Fruit fly (Drosophila melanogaster): ENCODE measurements around the gene CG42526.

The CG42526 gene

dm6 chr3L:9461670-9462246 lies 26.6 kb upstream of the CG42526 start (continued):
- no peak for TF ChIP-seq CG8924 (tag; optimal IDR thresholded peaks at IDR 0.05)
- peak; percentile 54 for TF ChIP-seq Sox102F (GFP tag; optimal IDR thresholded peaks at IDR 0.05)
- no peak for TF ChIP-seq tio (GFP tag; optimal IDR thresholded peaks at IDR 0.05)
- peak; percentile 11 for TF ChIP-seq twi (tag; optimal IDR thresholded peaks at IDR 0.05)
- TF ChIP-seq h (optimal IDR thresholded peaks at IDR 0.05): no peak
- TF ChIP-seq her (GFP tag; optimal IDR thresholded peaks at IDR 0.05): no peak
- TF ChIP-seq btn (GFP tag; optimal IDR thresholded peaks at IDR 0.05): no peak
- peak; percentile 35 for TF ChIP-seq Oli (tag; optimal IDR thresholded peaks at IDR 0.05)
- TF ChIP-seq CG3847 (GFP tag; IDR thresholded peaks at IDR 0.05): peak; percentile 28; the same call in 1 of the 2 replicates
- TF ChIP-seq CG17328 (GFP tag; IDR thresholded peaks at IDR 0.05): peak; percentile 65
- peak; percentile 27 for TF ChIP-seq CG7786 (GFP tag; optimal IDR thresholded peaks at IDR 0.05)
- TF ChIP-seq dysf (GFP tag; IDR thresholded peaks at IDR 0.05): peak; percentile 44; the same call in 1 of the 3 replicates
- no peak for TF ChIP-seq CG11456 (GFP tag; IDR thresholded peaks at IDR 0.05)
- TF ChIP-seq CG12219 (GFP tag; optimal IDR thresholded peaks at IDR 0.05): peak; percentile 18
- TF ChIP-seq gt (GFP tag; IDR thresholded peaks at IDR 0.05): no peak
- no peak for TF ChIP-seq dimm (GFP tag; IDR thresholded peaks at IDR 0.05)
- peak; percentile 10 for TF ChIP-seq CG17802 (tag; optimal IDR thresholded peaks at IDR 0.05)
- TF ChIP-seq CG8765 (GFP tag; IDR thresholded peaks at IDR 0.05): 0 out of 2 replicates have a peak, but pooled peaks have one; percentile 21
- no peak for TF ChIP-seq sim (GFP tag; IDR thresholded peaks at IDR 0.05)
- TF ChIP-seq CG2199 (GFP tag; IDR thresholded peaks at IDR 0.05): peak; percentile 73; the same call in 2 of the 3 replicates
- no peak for TF ChIP-seq CG2129 (GFP tag; IDR thresholded peaks at IDR 0.05; ENCODE audit: partially characterized antibody)
- TF ChIP-seq CG7839 (tag; optimal IDR thresholded peaks at IDR 0.05): peak; percentile 38
- TF ChIP-seq CG7357 (GFP tag; IDR thresholded peaks at IDR 0.05): peak; percentile 10; the same call in 1 of the 3 replicates
- peak; percentile 3 for TF ChIP-seq Blimp-1 (GFP tag; optimal IDR thresholded peaks at IDR 0.05)
- TF ChIP-seq HLH54F (GFP tag; optimal IDR thresholded peaks at IDR 0.05): no peak
- peak; percentile 58 for TF ChIP-seq D (optimal IDR thresholded peaks at IDR 0.05)
- no peak for TF ChIP-seq D (GFP tag; optimal IDR thresholded peaks at IDR 0.05)
- TF ChIP-seq CG1832 (GFP tag; optimal IDR thresholded peaks at IDR 0.05): no peak
- peak; percentile 33 for TF ChIP-seq Antp (GFP tag; optimal IDR thresholded peaks at IDR 0.05)
- no peak for TF ChIP-seq oc (tag; optimal IDR thresholded peaks at IDR 0.05)
- peak; percentile 23 for TF ChIP-seq Xbp1 (GFP tag; optimal IDR thresholded peaks at IDR 0.05)
- TF ChIP-seq ash1 (GFP tag; optimal IDR thresholded peaks at IDR 0.05): no peak
- TF ChIP-seq Dad (GFP tag; optimal IDR thresholded peaks at IDR 0.05): no peak
- TF ChIP-seq jing (GFP tag; optimal IDR thresholded peaks at IDR 0.05): peak; percentile 11
- peak; percentile 47 for TF ChIP-seq unpg (GFP tag; optimal IDR thresholded peaks at IDR 0.05)
- no peak for TF ChIP-seq Hr39 (optimal IDR thresholded peaks at IDR 0.05)
- no peak for TF ChIP-seq CG10565 (GFP tag; optimal IDR thresholded peaks at IDR 0.05)
- TF ChIP-seq Oaz (GFP tag; IDR thresholded peaks at IDR 0.05): 0 out of 2 replicates have a peak, but pooled peaks have one; percentile 19
- TF ChIP-seq HHEX (GFP tag; optimal IDR thresholded peaks at IDR 0.05): no peak
- TF ChIP-seq CG2120 (GFP tag; optimal IDR thresholded peaks at IDR 0.05): no peak
- 0 out of 4 replicates have a peak, but pooled peaks have one; percentile 46 for TF ChIP-seq chinmo (GFP tag; IDR thresholded peaks at IDR 0.05; ENCODE audit: partially characterized antibody)
- no peak for TF ChIP-seq cas (GFP tag; IDR thresholded peaks at IDR 0.05)
- TF ChIP-seq bcd (GFP tag; optimal IDR thresholded peaks at IDR 0.05): peak; percentile 38
- no peak for TF ChIP-seq zen2 (GFP tag; IDR thresholded peaks at IDR 0.05; ENCODE audit: partially characterized antibody)
- TF ChIP-seq E2f1 (GFP tag; IDR thresholded peaks at IDR 0.05): peak; percentile 19; the same call in 1 of the 2 replicates
- TF ChIP-seq sima (GFP tag; optimal IDR thresholded peaks at IDR 0.05): no peak
- peak; percentile 19 for TF ChIP-seq HmgZ (tag; optimal IDR thresholded peaks at IDR 0.05)
- TF ChIP-seq CG3407 (GFP tag; optimal IDR thresholded peaks at IDR 0.05): no peak
- no peak for TF ChIP-seq Meics (GFP tag; optimal IDR thresholded peaks at IDR 0.05)
- TF ChIP-seq CG2712 (tag; optimal IDR thresholded peaks at IDR 0.05): no peak
- TF ChIP-seq CG15479 (GFP tag; optimal IDR thresholded peaks at IDR 0.05): peak; percentile 86
